Fruit fly (Drosophila melanogaster): Measurements from ENCODE around the gene Alg14.

DNA sequence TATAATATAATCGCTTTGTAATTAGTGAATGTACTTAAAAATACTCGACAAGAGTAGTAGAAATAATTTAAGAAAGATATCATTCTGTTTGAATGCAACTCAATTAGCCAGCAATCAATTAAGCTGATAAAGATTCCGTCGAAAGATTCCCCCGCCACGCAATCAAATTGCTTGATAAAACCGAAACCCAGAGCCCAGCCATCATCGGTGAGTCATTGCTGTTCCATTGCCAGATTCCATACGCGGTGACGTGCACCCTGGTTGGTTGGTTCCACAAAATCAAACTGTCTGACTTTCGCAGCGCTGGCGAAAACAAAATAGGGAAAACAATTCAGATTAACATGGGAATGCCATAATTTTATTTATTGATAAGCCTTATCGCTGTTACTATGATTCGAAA is 7.4 kb upstream of the Alg14 start:
- no peak for TF ChIP-seq kay (GFP tag; ENCODE audit: borderline replicate concordance)
- no peak for TF ChIP-seq tj (GFP tag; optimal IDR thresholded peaks at IDR 0.05)
- TF ChIP-seq CG7101 (tag; optimal IDR thresholded peaks at IDR 0.05) = no peak
- TF ChIP-seq Hr96 (GFP tag; optimal IDR thresholded peaks at IDR 0.05) = no peak
- no peak for TF ChIP-seq CG1620 (GFP tag; optimal IDR thresholded peaks at IDR 0.05)

Measured in whole organism, adult.